Worm (Caenorhabditis elegans) whole organism, young adult: ENCODE results near the gene srx-76.

Source experiments
- B0261.1 ChIP-seq: sonication (generic microtip); optimal IDR thresholded peaks from 2 replicates; lab custom pipeline; 2016; ENCODE audit warnings: mild to moderate bottlenecking, missing genetic modification characterization, moderate library complexity, missing compliant biosample characterization
- B0336.3 ChIP-seq: fragments of 200-800 bp; sonication (Bioruptor generic); IDR thresholded peaks from 2 replicates; pipeline ENCODE4 v1.3.6; 2022; ENCODE audit warnings: missing genetic modification characterization, missing compliant biosample characterization
- C06A6.2 ChIP-seq: fragments of 200-800 bp; sonication (Bioruptor generic); conservative IDR thresholded peaks from 2 replicates; pipeline ENCODE4 v1.3.6; 2022; ENCODE audit warnings: missing genetic modification characterization, missing compliant biosample characterization
- C17E4.6 ChIP-seq: fragments of 200-800 bp; sonication (Bioruptor generic); IDR thresholded peaks from 2 replicates; pipeline ENCODE4 v1.3.6; 2022; ENCODE audit warnings: missing genetic modification reagents, missing genetic modification characterization, missing compliant biosample characterization
- D2030.7 ChIP-seq: fragments of 200-800 bp; sonication (Bioruptor generic); IDR thresholded peaks from 2 replicates; pipeline ENCODE4 v1.3.6; 2022; ENCODE audit warnings: missing genetic modification reagents, missing genetic modification characterization, missing compliant biosample characterization
- F33H1.4 ChIP-seq: fragments of 200-800 bp; sonication (Bioruptor generic); IDR thresholded peaks from 2 replicates; pipeline ENCODE4 v1.3.6; 2022; ENCODE audit warnings: missing genetic modification reagents, missing genetic modification characterization, missing compliant biosample characterization
- F49E8.2 ChIP-seq: sonication (generic microtip); optimal IDR thresholded peaks from 3 replicates; lab custom pipeline; 2017; ENCODE audit warnings: missing genetic modification characterization, mild to moderate bottlenecking, missing compliant biosample characterization, antibody characterized with exemption, moderate library complexity; ENCODE audit not compliant: insufficient read depth
- F57A8.1 ChIP-seq: fragments of 200-800 bp; sonication (Bioruptor generic); optimal IDR thresholded peaks from 2 replicates; lab custom pipeline; 2018; ENCODE audit warnings: mild to moderate bottlenecking, missing genetic modification characterization, moderate library complexity, missing compliant biosample characterization
- K12H6.12 ChIP-seq: fragments of 200-800 bp; sonication (Bioruptor generic); optimal IDR thresholded peaks from 2 replicates; lab custom pipeline; 2018; ENCODE audit warnings: mild to moderate bottlenecking, missing genetic modification characterization, missing compliant biosample characterization
- Y53G8AR.9 ChIP-seq: fragments of 200-800 bp; sonication (Bioruptor generic); conservative IDR thresholded peaks from 2 replicates; pipeline ENCODE4 v1.3.6; 2022; ENCODE audit warnings: missing genetic modification reagents, missing genetic modification characterization, missing compliant biosample characterization
- Y79H2A.3 ChIP-seq: fragments of 200-800 bp; sonication (Bioruptor generic); conservative IDR thresholded peaks from 2 replicates; pipeline ENCODE4 v1.3.6; 2022; ENCODE audit warnings: missing genetic modification reagents, missing genetic modification characterization, missing compliant biosample characterization
- ZK185.1 ChIP-seq: sonication (generic microtip); optimal IDR thresholded peaks from 2 replicates; lab custom pipeline; 2016; ENCODE audit warnings: mild to moderate bottlenecking, missing genetic modification characterization, missing compliant biosample characterization; ENCODE audit not compliant: poor library complexity, severe bottlenecking
- akir-1 ChIP-seq: fragments of 200-800 bp; sonication (Bioruptor generic); optimal IDR thresholded peaks from 2 replicates; lab custom pipeline; 2018; ENCODE audit warnings: mild to moderate bottlenecking, missing genetic modification characterization, moderate library complexity, missing compliant biosample characterization
- ama-1 ChIP-seq, 3 experiments: fragments of 150-350 bp in 1 of 3; sonication (generic microtip) in 2 of 3; optimal IDR thresholded peaks; 2 replicates each; lab custom pipeline; 2014 to 2018; ENCODE audit warnings: missing biosample characterization in 2 of 3, missing genetic modification characterization in 2 of 3, missing genetic modification reagents in 2 of 3
- aptf-2 ChIP-seq: fragments of 200-800 bp; sonication (Bioruptor generic); conservative IDR thresholded peaks from 2 replicates; pipeline ENCODE4 v1.3.6; 2022; ENCODE audit warnings: missing genetic modification reagents, missing genetic modification characterization, missing compliant biosample characterization
- attf-5 ChIP-seq: fragments of 200-800 bp; sonication (Bioruptor generic); optimal IDR thresholded peaks from 2 replicates; lab custom pipeline; 2018; ENCODE audit warnings: mild to moderate bottlenecking, missing genetic modification characterization, missing compliant biosample characterization
- bed-2 ChIP-seq: fragments of 200-800 bp; sonication (Bioruptor generic); IDR thresholded peaks from 2 replicates; pipeline ENCODE4 v1.3.6; 2022; ENCODE audit warnings: missing genetic modification reagents, missing genetic modification characterization, missing compliant biosample characterization
- cebp-1 ChIP-seq, 2 experiments: fragments of 200-800 bp in 1 of 2; sonication (Bioruptor generic) in 1 of 2; sonication (generic microtip) in 1 of 2; IDR thresholded peaks in 1 of 2; optimal IDR thresholded peaks in 1 of 2; 2 replicates each; pipeline versions ENCODE4 v1.3.6 to Lab custom; 2017 to 2022; ENCODE audit warnings: missing compliant biosample characterization in 2 of 2, missing genetic modification characterization in 2 of 2, mild to moderate bottlenecking in 1 of 2, missing genetic modification reagents in 1 of 2, moderate library complexity in 1 of 2
- ceh-79 ChIP-seq: sonication (generic microtip); optimal IDR thresholded peaks from 2 replicates; lab custom pipeline; 2017; ENCODE audit warnings: mild to moderate bottlenecking, missing genetic modification characterization, missing compliant biosample characterization
- ceh-91 ChIP-seq: fragments of 200-800 bp; sonication (Bioruptor generic); IDR thresholded peaks from 2 replicates; pipeline ENCODE4 v1.3.6; 2022; ENCODE audit warnings: missing genetic modification reagents, missing genetic modification characterization, missing compliant biosample characterization
- dox-1 ChIP-seq: fragments of 200-800 bp; sonication (Bioruptor generic); IDR thresholded peaks from 2 replicates; pipeline ENCODE4 v1.3.6; 2022; ENCODE audit warnings: missing genetic modification reagents, missing genetic modification characterization, missing compliant biosample characterization
- dpl-1 ChIP-seq: fragments of 150-350 bp; optimal IDR thresholded peaks from 2 replicates; lab custom pipeline; 2014; ENCODE audit warnings: missing biosample characterization, missing genetic modification reagents, missing genetic modification characterization
- lag-1 ChIP-seq: fragments of 200-800 bp; sonication (Bioruptor generic); IDR thresholded peaks from 2 replicates; pipeline ENCODE4 v1.3.6; 2022; ENCODE audit warnings: missing genetic modification reagents, missing genetic modification characterization, missing compliant biosample characterization
- let-607 ChIP-seq, 2 experiments: fragments of 200-800 bp in 1 of 2; sonication (Bioruptor generic) in 1 of 2; sonication (generic microtip) in 1 of 2; optimal IDR thresholded peaks; 2 replicates each; lab custom pipeline; 2016 to 2018; ENCODE audit warnings: mild to moderate bottlenecking in 2 of 2, missing compliant biosample characterization in 2 of 2, missing genetic modification characterization in 2 of 2, moderate library complexity in 2 of 2, missing genotype in 1 of 2
- lin-26 ChIP-seq: fragments of 200-800 bp; sonication (Bioruptor generic); IDR thresholded peaks from 2 replicates; pipeline ENCODE4 v1.3.6; 2022; ENCODE audit warnings: missing genetic modification reagents, missing genetic modification characterization, missing compliant biosample characterization
- lin-35 ChIP-seq, 3 experiments: fragments of 150-350 bp in 2 of 3; sonication (generic microtip) in 1 of 3; optimal IDR thresholded peaks; 2 replicates each; lab custom pipeline; 2014 to 2018; ENCODE audit warnings: missing biosample characterization in 3 of 3, missing genetic modification characterization in 3 of 3, missing genetic modification reagents in 3 of 3
- lin-40 ChIP-seq: sonication (generic microtip); optimal IDR thresholded peaks from 2 replicates; lab custom pipeline; 2016; ENCODE audit warnings: missing genetic modification characterization, mild to moderate bottlenecking, missing compliant biosample characterization, missing genotype, missing genetic modification reagents
- madf-10 ChIP-seq: sonication (generic microtip); optimal IDR thresholded peaks from 2 replicates; lab custom pipeline; 2016; ENCODE audit warnings: mild to moderate bottlenecking, missing genetic modification characterization, missing compliant biosample characterization
- madf-3 ChIP-seq: fragments of 200-800 bp; sonication (Bioruptor generic); IDR thresholded peaks from 2 replicates; pipeline ENCODE4 v1.3.6; 2022; ENCODE audit warnings: missing genetic modification reagents, missing genetic modification characterization, missing compliant biosample characterization
- mcd-1 ChIP-seq: fragments of 200-800 bp; sonication (Bioruptor generic); IDR thresholded peaks from 2 replicates; pipeline ENCODE4 v1.3.6; 2022; ENCODE audit warnings: missing genetic modification reagents, missing genetic modification characterization, missing compliant biosample characterization
- nhr-80 ChIP-seq: sonication (generic microtip); optimal IDR thresholded peaks from 2 replicates; lab custom pipeline; 2016; ENCODE audit warnings: missing genetic modification characterization, missing compliant biosample characterization
- pbrm-1 ChIP-seq: fragments of 200-800 bp; sonication (Bioruptor generic); IDR thresholded peaks from 2 replicates; pipeline ENCODE4 v1.3.6; 2022; ENCODE audit warnings: missing genetic modification reagents, missing genetic modification characterization, missing compliant biosample characterization
- repo-1 ChIP-seq: sonication (generic microtip); optimal IDR thresholded peaks from 2 replicates; lab custom pipeline; 2017; ENCODE audit warnings: mild to moderate bottlenecking, missing genetic modification characterization, missing compliant biosample characterization
- rpc-1 ChIP-seq, 2 experiments: fragments of 150-350 bp in 1 of 2; sonication (generic microtip) in 1 of 2; optimal IDR thresholded peaks; 2 replicates each; lab custom pipeline; 2014 to 2018; ENCODE audit warnings: missing biosample characterization in 1 of 2, missing genetic modification characterization in 1 of 2, missing genetic modification reagents in 1 of 2, missing genotype in 1 of 2
- snpc-4 ChIP-seq, 5 experiments: fragments of 150-350 bp in 1 of 5; sonication (generic microtip) in 4 of 5; optimal IDR thresholded peaks; 2 replicates each; lab custom pipeline; 2014 to 2018; ENCODE audit warnings: missing genetic modification characterization in 5 of 5, missing biosample characterization in 3 of 5, antibody characterized with exemption in 2 of 5, mild to moderate bottlenecking in 2 of 5, missing compliant biosample characterization in 2 of 5, missing genotype in 2 of 5, moderate library complexity in 2 of 5, missing genetic modification reagents in 1 of 5
- tbp1 ChIP-seq: fragments of 200-800 bp; sonication (Bioruptor generic); optimal IDR thresholded peaks from 2 replicates; lab custom pipeline; 2018; ENCODE audit warnings: mild to moderate bottlenecking, missing genetic modification characterization, missing compliant biosample characterization
- tbx-9 ChIP-seq: sonication (generic microtip); optimal IDR thresholded peaks from 2 replicates; lab custom pipeline; 2016; ENCODE audit warnings: borderline replicate concordance, missing genetic modification characterization, inconsistent platforms, missing compliant biosample characterization
- unc-62 ChIP-seq: fragments of 150-350 bp; optimal IDR thresholded peaks from 2 replicates; lab custom pipeline; 2014; ENCODE audit warnings: missing biosample characterization, missing genetic modification reagents, missing genetic modification characterization
- zfh-2 ChIP-seq: fragments of 200-800 bp; sonication (Bioruptor generic); conservative IDR thresholded peaks from 2 replicates; pipeline ENCODE4 v1.3.6; 2022; ENCODE audit warnings: missing genetic modification reagents, missing genetic modification characterization, missing compliant biosample characterization
- ztf-25 ChIP-seq: fragments of 200-800 bp; sonication (Bioruptor generic); IDR thresholded peaks from 2 replicates; pipeline ENCODE4 v1.3.6; 2022; ENCODE audit warnings: missing genetic modification reagents, missing genetic modification characterization, missing compliant biosample characterization
- ztf-26 ChIP-seq: sonication (generic microtip); optimal IDR thresholded peaks from 2 replicates; lab custom pipeline; 2017; ENCODE audit warnings: missing genetic modification characterization, missing compliant biosample characterization

Gene srx-76

ce11 chrV:11919639-11920038, 28.0 kb downstream of the srx-76 start:
- TF ChIP-seq K12H6.12 (tag; lab: Kevin White, UChicago) (no peak), dpl-1 (no peak), tbx-9 (tag; lab: Kevin White, UChicago) (no peak), akir-1 (GFP tag; lab: Kevin White, UChicago) (no peak), mcd-1 (GFP tag; lab: Robert Waterston, UW) (no peak), ceh-91 (no peak), F49E8.2 (tag; lab: Kevin White, UChicago) (no peak), ztf-26 (tag; lab: Kevin White, UChicago) (no peak), F33H1.4 (GFP tag; lab: Robert Waterston, UW) (no peak), repo-1 (tag; lab: Kevin White, UChicago) (no peak), ama-1 (optimal IDR thresholded peaks at IDR 0.05; lab: Kevin White, UChicago) (no peak), ama-1 (GFP tag; optimal IDR thresholded peaks at IDR 0.05; lab: Kevin White, UChicago) (no peak), Y79H2A.3 (GFP tag; lab: Robert Waterston, UW) (no peak), ceh-79 (tag; lab: Kevin White, UChicago) (no peak), madf-3 (GFP tag; lab: Robert Waterston, UW) (no peak)

DNA sequence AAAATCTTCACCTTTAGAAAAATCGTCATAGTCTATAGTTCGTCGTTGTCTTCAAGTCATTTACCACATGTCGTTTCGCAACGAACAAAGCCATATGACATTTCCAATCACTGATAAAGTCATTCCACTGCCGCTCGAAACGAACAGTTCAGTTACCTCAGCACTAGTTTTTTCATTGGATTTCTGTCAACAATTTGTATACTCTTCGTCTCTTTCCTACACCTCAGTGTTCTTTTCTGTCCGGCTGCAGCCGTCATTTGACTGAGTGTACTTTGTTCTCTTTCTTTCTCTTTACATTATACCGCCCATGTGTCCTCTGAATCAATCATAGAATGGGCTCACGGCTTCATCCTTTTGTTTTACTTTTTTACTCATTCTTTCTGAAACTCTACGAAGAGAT, 29.6 kb downstream of the srx-76 start:
- TF ChIP-seq cebp-1 (GFP tag; IDR thresholded peaks at IDR 0.05; lab: Robert Waterston, UW) (peak; percentile 76; the same call in 1 of the 2 replicates), cebp-1 (tag; optimal IDR thresholded peaks at IDR 0.05; lab: Kevin White, UChicago) (peak; percentile 86), nhr-80 (tag; lab: Kevin White, UChicago) (peak; percentile 82), lin-35 (GFP tag; optimal IDR thresholded peaks at IDR 0.05; lab: Kevin White, UChicago) (peak in 1 of 3 experiments; percentile 24), repo-1 (tag; lab: Kevin White, UChicago) (peak; percentile 17), snpc-4 (GFP tag; optimal IDR thresholded peaks at IDR 0.05; lab: Kevin White, UChicago) (no peak), snpc-4 (tag; optimal IDR thresholded peaks at IDR 0.05; lab: Kevin White, UChicago) (peak in 2 of 4 experiments; percentile 27 to 43), K12H6.12 (tag; lab: Kevin White, UChicago) (peak; percentile 56), let-607 (tag; optimal IDR thresholded peaks at IDR 0.05; lab: Kevin White, UChicago) (peak; percentile 40 to 43), D2030.7 (GFP tag; lab: Robert Waterston, UW) (no peak), attf-5 (GFP tag; lab: Kevin White, UChicago) (peak; percentile 40), rpc-1 (optimal IDR thresholded peaks at IDR 0.05; lab: Kevin White, UChicago) (no peak), rpc-1 (tag; optimal IDR thresholded peaks at IDR 0.05; lab: Kevin White, UChicago) (no peak), lin-40 (tag; lab: Kevin White, UChicago) (peak; percentile 27), ZK185.1 (tag; lab: Kevin White, UChicago) (peak; percentile 17), unc-62 (GFP tag; lab: Kevin White, UChicago) (peak; percentile 69), lin-26 (GFP tag; lab: Robert Waterston, UW) (peak; percentile 35; the same call in 1 of the 2 replicates), madf-10 (tag; lab: Kevin White, UChicago) (no peak), B0336.3 (GFP tag; lab: Robert Waterston, UW) (peak; percentile 10; the same call in 1 of the 2 replicates), tbp1 (peak; percentile 26), zfh-2 (no peak)
- TF ChIP-seq, all 124 proteins: peak for 14

- TF ChIP-seq B0336.3 (GFP tag; lab: Robert Waterston, UW) (no peak), Y79H2A.3 (GFP tag; lab: Robert Waterston, UW) (no peak), pbrm-1 (GFP tag; lab: Robert Waterston, UW) (no peak), ztf-25 (GFP tag; lab: Robert Waterston, UW) (0 out of 2 replicates have a peak, but pooled peaks have one; percentile 27), aptf-2 (GFP tag; lab: Robert Waterston, UW) (no peak), bed-2 (no peak), dox-1 (GFP tag; lab: Robert Waterston, UW) (no peak), Y53G8AR.9 (no peak), C06A6.2 (no peak), C17E4.6 (GFP tag; lab: Robert Waterston, UW) (no peak), ceh-79 (tag; lab: Kevin White, UChicago) (no peak), B0261.1 (no peak), lag-1 (GFP tag; lab: Robert Waterston, UW) (no peak), F57A8.1 (GFP tag; lab: Kevin White, UChicago) (no peak), rpc-1 (optimal IDR thresholded peaks at IDR 0.05; lab: Kevin White, UChicago) (no peak), rpc-1 (tag; optimal IDR thresholded peaks at IDR 0.05; lab: Kevin White, UChicago) (no peak)
Observed at ce11 chrV:11921689-11922517, 30.3 kb downstream of the srx-76 start.
